Fruit fly (Drosophila melanogaster): ENCODE results near the gene Ufsp2.

Gene Ufsp2

DNA sequence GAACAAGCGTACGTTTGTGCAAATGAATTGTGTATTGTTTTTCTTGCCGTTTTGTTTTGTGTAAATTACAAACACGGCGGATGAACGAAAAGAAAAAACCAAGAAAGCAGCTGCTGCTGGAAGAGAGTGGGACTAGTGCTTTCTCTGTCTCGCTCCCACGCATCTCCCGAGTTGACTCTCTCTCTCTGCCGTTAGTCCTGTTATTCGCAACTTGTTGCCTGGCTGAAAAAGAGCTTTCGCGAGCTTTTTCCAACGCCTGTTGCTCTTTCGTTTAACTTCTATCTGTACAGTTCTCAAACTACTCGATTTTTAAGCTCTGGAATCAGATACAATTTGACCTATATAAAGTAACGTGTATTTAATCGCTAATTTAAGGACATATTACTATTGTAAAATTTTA is 17.0 kb downstream of the Ufsp2 start:
- TF ChIP-seq CTCF (optimal IDR thresholded peaks at IDR 0.05) (no peak), CG8478 (optimal IDR thresholded peaks at IDR 0.05) (no peak)

- TF ChIP-seq CTCF (optimal IDR thresholded peaks at IDR 0.05) (no peak), CG8478 (optimal IDR thresholded peaks at IDR 0.05) (no peak)
These were observed 17.8 kb downstream of the Ufsp2 start for dm6 chr3L:15594093-15594653.

- no peak for TF ChIP-seq CTCF (optimal IDR thresholded peaks at IDR 0.05)
These were observed 18.9 kb downstream of the Ufsp2 start for dm6 chr3L:15595175-15595724.

DNA sequence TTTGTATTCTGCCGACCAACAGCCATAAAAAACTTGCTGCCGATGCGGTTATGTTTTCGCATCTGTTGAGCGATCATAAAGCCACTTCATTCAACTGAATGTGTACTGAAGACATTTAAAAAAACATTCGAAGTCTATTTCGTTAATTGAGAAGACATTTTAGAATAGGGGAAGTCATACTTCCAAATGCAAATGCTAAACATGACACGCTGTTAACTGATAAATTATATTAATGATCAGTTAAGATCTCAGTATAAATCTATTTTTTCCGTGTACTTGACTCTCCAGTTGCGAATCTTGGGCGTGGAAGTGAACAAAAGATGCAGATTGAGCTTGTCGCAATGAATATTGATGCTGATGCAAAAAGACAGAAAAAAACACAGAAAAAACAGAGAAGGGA is 19.6 kb downstream of the Ufsp2 start:
- no peak for TF ChIP-seq CG8478 (optimal IDR thresholded peaks at IDR 0.05)
- TF ChIP-seq CTCF (optimal IDR thresholded peaks at IDR 0.05) = no peak

- TF ChIP-seq CTCF (optimal IDR thresholded peaks at IDR 0.05) (no peak), CG8478 (optimal IDR thresholded peaks at IDR 0.05) (no peak)
These were observed 20.8 kb downstream of the Ufsp2 start for dm6 chr3L:15597037-15597785.

- TF ChIP-seq CTCF (optimal IDR thresholded peaks at IDR 0.05) = no peak
- no peak for TF ChIP-seq CG8478 (optimal IDR thresholded peaks at IDR 0.05)
These were observed 21.6 kb downstream of the Ufsp2 start for dm6 chr3L:15597945-15598344.

DNA sequence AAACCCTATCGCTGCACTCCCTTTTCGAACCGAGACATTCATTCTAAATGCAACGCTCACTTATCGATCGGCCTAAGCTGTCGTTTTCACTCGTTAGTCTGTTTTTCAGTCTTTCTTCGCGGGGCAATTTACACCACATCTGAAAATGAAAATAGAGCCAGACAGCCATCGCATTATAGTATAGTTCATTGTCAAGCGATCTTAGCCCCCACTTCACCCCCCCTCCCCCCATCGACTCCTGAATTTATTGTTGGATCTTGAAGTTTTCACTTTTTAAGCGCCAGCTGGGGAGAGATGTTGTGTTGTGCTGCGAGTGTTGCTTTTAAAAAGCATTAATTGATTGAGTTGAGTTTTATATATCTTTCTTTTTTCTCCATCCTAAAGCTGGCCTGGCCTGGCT is 22.8 kb downstream of the Ufsp2 start:
- TF ChIP-seq CG8478 (optimal IDR thresholded peaks at IDR 0.05) (no peak), CTCF (optimal IDR thresholded peaks at IDR 0.05) (no peak)

DNA sequence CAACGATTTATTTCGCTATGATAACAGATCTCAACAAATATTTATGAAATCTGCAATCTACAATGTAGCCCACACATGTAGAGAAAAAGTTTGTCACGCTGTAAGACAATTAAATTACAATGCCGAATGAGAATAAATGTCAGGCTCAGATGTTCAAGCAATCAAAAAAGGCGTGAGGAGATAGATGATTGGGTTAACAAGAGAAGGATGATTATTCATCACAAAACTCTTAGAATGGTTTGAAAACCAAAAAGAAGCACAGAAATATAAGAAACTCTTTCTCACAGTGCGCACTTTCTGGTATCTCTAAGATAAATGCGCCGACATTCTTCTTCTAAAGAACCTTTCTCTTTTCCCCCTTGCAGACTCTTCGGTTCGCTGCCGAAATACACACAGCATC is 23.7 kb downstream of the Ufsp2 start:
- TF ChIP-seq CG8478 (optimal IDR thresholded peaks at IDR 0.05) = no peak
- no peak for TF ChIP-seq CTCF (optimal IDR thresholded peaks at IDR 0.05)

- TF ChIP-seq CG8478 (optimal IDR thresholded peaks at IDR 0.05) (no peak), CTCF (optimal IDR thresholded peaks at IDR 0.05) (no peak)
These were observed 28.6 kb downstream of the Ufsp2 start for dm6 chr3L:15604979-15605378.

- no peak for TF ChIP-seq CG8478 (optimal IDR thresholded peaks at IDR 0.05)
- TF ChIP-seq CTCF (optimal IDR thresholded peaks at IDR 0.05) = no peak
These were observed 33.7 kb downstream of the Ufsp2 start, which contains the start of gene CG7650 for dm6 chr3L:15610109-15610508. Gene CG7650, minus strand, starts transcription at chr3L:15610386.

DNA sequence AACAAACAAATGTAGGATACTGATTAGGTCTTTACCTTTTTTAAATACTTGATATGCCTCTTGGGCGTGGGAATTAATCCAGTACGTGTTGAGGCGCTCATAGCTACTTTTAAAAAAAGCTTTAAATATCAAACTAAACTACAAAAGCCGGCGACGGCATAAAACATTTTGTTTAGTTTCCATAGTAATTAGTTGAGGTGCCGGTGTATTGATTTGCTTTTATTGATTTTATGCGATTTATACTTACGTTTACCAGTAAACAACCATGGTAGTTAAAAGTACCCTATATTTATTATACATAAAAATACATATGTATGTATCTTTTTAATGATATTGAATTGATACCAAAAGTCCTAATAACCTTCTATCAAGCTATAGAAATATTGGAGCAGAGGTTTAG is 36.4 kb downstream of the Ufsp2 start, which contains the start of gene CG13449:
TSS of gene CG13449 (minus strand) at position 101 of the 400 bp plus-strand sequence.
- TF ChIP-seq CTCF (optimal IDR thresholded peaks at IDR 0.05) (no peak), CG8478 (optimal IDR thresholded peaks at IDR 0.05) (no peak)

DNA sequence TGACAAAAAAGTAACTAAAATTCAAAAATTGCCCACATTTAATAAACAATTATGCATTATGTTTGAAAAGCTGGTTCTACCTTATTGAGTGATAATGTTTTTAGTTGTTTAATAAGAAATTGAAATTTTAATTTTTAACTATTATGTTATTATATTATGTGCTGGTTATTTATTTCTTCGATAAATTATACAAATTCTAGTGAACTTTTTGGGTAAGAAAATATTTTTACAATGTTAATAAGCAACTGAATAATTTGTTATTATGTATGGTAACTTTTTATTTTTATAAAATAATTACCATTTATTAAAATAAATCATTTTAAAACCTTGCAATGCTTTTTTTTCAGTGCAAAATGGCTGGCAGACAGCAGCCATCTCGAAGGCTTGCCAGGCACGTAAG is 40.1 kb downstream of the Ufsp2 start:
- TF ChIP-seq CG8478 (optimal IDR thresholded peaks at IDR 0.05) (no peak), CTCF (optimal IDR thresholded peaks at IDR 0.05) (no peak)

DNA sequence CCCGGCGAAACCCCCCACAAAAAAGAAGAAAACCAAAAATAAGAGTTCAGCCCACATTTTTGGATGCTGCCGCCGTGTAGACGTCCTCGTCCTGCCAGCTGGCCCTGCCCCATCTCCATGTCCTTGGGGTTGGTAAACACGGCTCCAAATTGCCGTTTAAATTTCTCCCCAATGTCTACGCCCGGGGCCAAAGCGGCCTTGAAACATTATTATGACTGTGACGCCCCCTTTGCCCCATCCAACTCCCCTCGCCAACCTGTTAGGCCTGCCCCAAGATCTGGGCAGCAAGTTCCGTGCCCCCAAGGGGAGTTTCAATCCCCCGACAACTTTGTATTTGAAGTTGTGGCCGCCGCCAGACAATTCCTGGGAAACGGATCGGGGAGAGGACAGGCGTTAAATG is 40.5 kb downstream of the Ufsp2 start:
- TF ChIP-seq CTCF (optimal IDR thresholded peaks at IDR 0.05) (no peak), CG8478 (optimal IDR thresholded peaks at IDR 0.05) (no peak)

DNA sequence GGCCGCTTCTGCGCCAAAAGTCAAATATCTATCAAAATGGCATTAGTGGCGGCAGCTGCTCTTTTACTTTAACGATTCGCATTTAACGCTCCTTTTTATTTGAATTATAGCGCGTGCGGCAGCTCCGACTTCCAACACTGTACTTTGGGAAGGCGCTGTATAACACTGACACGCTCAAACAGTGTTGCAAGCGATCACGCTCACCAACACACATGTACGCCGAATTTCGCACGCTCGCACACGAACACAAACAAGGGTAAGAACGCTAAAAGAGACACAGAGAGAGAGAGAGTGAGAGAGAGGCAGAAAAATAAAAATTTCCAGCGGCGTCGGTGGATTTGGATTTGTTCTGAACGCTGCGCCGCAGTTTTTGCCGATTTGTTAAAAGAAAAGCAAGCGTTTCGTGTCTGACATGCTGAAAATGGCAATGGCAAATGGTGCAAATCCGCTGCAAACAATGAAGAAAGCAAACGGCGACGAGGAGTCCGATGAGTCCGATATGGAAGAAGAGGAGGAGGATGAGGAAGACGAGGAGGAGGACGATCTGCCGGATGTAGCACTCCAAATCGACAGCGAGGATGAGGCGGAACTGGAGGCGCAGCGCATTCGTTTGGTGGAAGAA is 43.4 kb downstream of the Ufsp2 start, which contains the start of gene Phs:
TSS of gene Phs (plus strand) at position 276 of the 622 bp plus-strand sequence.
- TF ChIP-seq CTCF (optimal IDR thresholded peaks at IDR 0.05) = peak in 1 of 2 experiments; percentile 11
- no peak for TF ChIP-seq CG8478 (optimal IDR thresholded peaks at IDR 0.05)

dm6 chr3L:15624097-15624496 is 47.7 kb downstream of the Ufsp2 start:
- TF ChIP-seq CTCF (optimal IDR thresholded peaks at IDR 0.05) (no peak), CG8478 (optimal IDR thresholded peaks at IDR 0.05) (no peak)

All from S2 (cell line).